Worm (Caenorhabditis elegans) whole organism, early embryonic: Measurements from ENCODE around the gene F36D3.5.

ENCODE experiments used
- ama-1 ChIP-seq: fragments of 150-350 bp; optimal IDR thresholded peaks from 2 replicates; lab custom pipeline; 2014
- ceh-13 ChIP-seq: fragments of 200-800 bp; sonication (Bioruptor generic); optimal IDR thresholded peaks from 2 replicates; lab custom pipeline; 2018; ENCODE audit warnings: mild to moderate bottlenecking, missing genetic modification characterization, missing compliant biosample characterization
- ceh-36 ChIP-seq: sonication (generic microtip); optimal IDR thresholded peaks from 2 replicates; lab custom pipeline; 2016; ENCODE audit warnings: missing genetic modification characterization, inconsistent platforms, missing compliant biosample characterization
- hnd-1 ChIP-seq: sonication (generic microtip); optimal IDR thresholded peaks from 2 replicates; lab custom pipeline; 2016; ENCODE audit warnings: missing genetic modification characterization, missing compliant biosample characterization
- pes-1 ChIP-seq: fragments of 200-800 bp; sonication (Bioruptor generic); IDR thresholded peaks from 2 replicates; pipeline ENCODE4 v1.3.6; 2022; ENCODE audit warnings: missing genetic modification reagents, missing genetic modification characterization, missing compliant biosample characterization
- scrt-1 ChIP-seq: fragments of 200-800 bp; sonication (Bioruptor generic); IDR thresholded peaks from 2 replicates; pipeline ENCODE4 v1.3.6; 2022; ENCODE audit warnings: missing genetic modification characterization, missing compliant biosample characterization
- tbx-11 ChIP-seq: fragments of 200-800 bp; sonication (Bioruptor generic); IDR thresholded peaks from 2 replicates; pipeline ENCODE4 v1.3.6; 2022; ENCODE audit warnings: missing genetic modification characterization, missing compliant biosample characterization
- tbx-37 ChIP-seq: fragments of 200-800 bp; sonication (Bioruptor generic); conservative IDR thresholded peaks from 2 replicates; pipeline ENCODE4 v1.3.6; 2022; ENCODE audit warnings: missing genetic modification reagents, missing genetic modification characterization, missing compliant biosample characterization

DNA sequence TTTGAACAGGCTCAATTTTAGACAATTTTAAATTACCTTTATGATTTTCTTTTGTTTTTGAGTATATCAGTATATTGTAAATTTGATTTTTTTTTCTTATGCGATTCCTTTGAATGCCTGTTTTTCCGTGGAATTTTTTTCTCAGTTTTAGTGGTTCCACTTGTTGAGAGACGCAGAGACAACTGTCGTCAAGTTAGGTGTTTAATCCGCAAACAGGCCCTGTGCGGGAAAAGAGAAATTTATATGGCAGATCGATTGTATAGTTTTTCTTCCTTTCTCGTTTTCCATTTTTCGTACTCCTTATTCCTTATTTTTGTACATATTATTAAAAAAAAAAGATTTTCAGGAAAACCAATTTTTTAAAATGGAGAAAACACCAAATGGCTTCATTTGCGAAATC is 16.0 kb downstream of the F36D3.5 start, which contains the start of gene F36D3.1:
- TF ChIP-seq ceh-13 (GFP tag; lab: Kevin White, UChicago) = no peak
- TF ChIP-seq scrt-1 (GFP tag; lab: Robert Waterston, UW) = no peak
- no peak for TF ChIP-seq ama-1
- no peak for TF ChIP-seq ceh-36 (tag; lab: Kevin White, UChicago)
- TF ChIP-seq tbx-37 (GFP tag; lab: Robert Waterston, UW) = no peak
- TF ChIP-seq pes-1 = no peak
- no peak for TF ChIP-seq tbx-11 (GFP tag; lab: Robert Waterston, UW)
- no peak for TF ChIP-seq hnd-1 (tag; lab: Kevin White, UChicago)
